Worm (Caenorhabditis elegans) whole organism, L2 larva: ENCODE results near the gene C23F12.9.
A peak's percentile ranks its signal among the peaks of the same experiment; 100 is the strongest.

Experiments used
- C34F6.9 ChIP-seq: fragments of 150-350 bp; optimal IDR thresholded peaks from 2 replicates; lab custom pipeline; 2014; ENCODE audit warnings: missing biosample characterization, missing genetic modification characterization
- F13H6.1 ChIP-seq: sonication (generic microtip); optimal IDR thresholded peaks from 2 replicates; lab custom pipeline; 2016; ENCODE audit warnings: missing genetic modification characterization, missing compliant biosample characterization
- R02D3.7 ChIP-seq: fragments of 150-350 bp; optimal IDR thresholded peaks from 2 replicates; lab custom pipeline; 2014; ENCODE audit warnings: missing biosample characterization, missing genetic modification characterization
- Y55F3AM.14 ChIP-seq: fragments of 200-800 bp; sonication (Bioruptor generic); optimal IDR thresholded peaks from 2 replicates; lab custom pipeline; 2018; ENCODE audit warnings: mild to moderate bottlenecking, missing genetic modification characterization, missing compliant biosample characterization
- ZK546.5 ChIP-seq: sonication (generic microtip); optimal IDR thresholded peaks from 2 replicates; lab custom pipeline; 2017; ENCODE audit warnings: missing biosample characterization, missing genetic modification characterization
- alr-1 ChIP-seq: fragments of 150-350 bp; optimal IDR thresholded peaks from 2 replicates; lab custom pipeline; 2014; ENCODE audit warnings: missing biosample characterization, missing genetic modification characterization
- aly-2 ChIP-seq: fragments of 150-350 bp; optimal IDR thresholded peaks from 2 replicates; lab custom pipeline; 2014; ENCODE audit warnings: missing biosample characterization, missing genetic modification characterization
- ama-1 ChIP-seq: fragments of 150-350 bp; optimal IDR thresholded peaks from 2 replicates; lab custom pipeline; 2018; ENCODE audit warnings: inconsistent platforms
- blmp-1 ChIP-seq: sonication (generic microtip); optimal IDR thresholded peaks from 2 replicates; lab custom pipeline; 2017; ENCODE audit warnings: missing genetic modification characterization, mild to moderate bottlenecking, missing compliant biosample characterization, antibody characterized with exemption, moderate library complexity; ENCODE audit not compliant: insufficient read depth
- ceh-16 ChIP-seq: fragments of 150-350 bp; optimal IDR thresholded peaks from 2 replicates; lab custom pipeline; 2014; ENCODE audit warnings: missing biosample characterization, missing genetic modification characterization
- ceh-82 ChIP-seq: fragments of 150-350 bp; optimal IDR thresholded peaks from 2 replicates; lab custom pipeline; 2014; ENCODE audit warnings: missing biosample characterization, missing genetic modification characterization
- crh-2 ChIP-seq: sonication (generic microtip); optimal IDR thresholded peaks from 2 replicates; lab custom pipeline; 2017; ENCODE audit warnings: missing biosample characterization, missing genetic modification characterization
- dmd-4 ChIP-seq: sonication (generic microtip); optimal IDR thresholded peaks from 2 replicates; lab custom pipeline; 2017; ENCODE audit warnings: missing biosample characterization, missing genetic modification characterization
- egl-27 ChIP-seq: sonication (generic microtip); optimal IDR thresholded peaks from 3 replicates; lab custom pipeline; 2017; ENCODE audit warnings: missing biosample characterization, missing genetic modification reagents, missing genetic modification characterization
- elt-1 ChIP-seq: fragments of 150-350 bp; optimal IDR thresholded peaks from 2 replicates; lab custom pipeline; 2014; ENCODE audit warnings: missing biosample characterization, missing genetic modification characterization
- fos-1 ChIP-seq: fragments of 150-350 bp; optimal IDR thresholded peaks from 2 replicates; lab custom pipeline; 2014; ENCODE audit warnings: missing biosample characterization, missing genetic modification characterization
- gmeb-1 ChIP-seq: fragments of 150-350 bp; optimal IDR thresholded peaks from 2 replicates; lab custom pipeline; 2014; ENCODE audit warnings: missing biosample characterization, missing genetic modification characterization
- lin-11 ChIP-seq: fragments of 150-350 bp; sonication (generic microtip); optimal IDR thresholded peaks from 2 replicates; lab custom pipeline; 2014; ENCODE audit warnings: missing biosample characterization, missing genetic modification characterization, inconsistent platforms, mixed read lengths
- lin-13 ChIP-seq: fragments of 150-350 bp; optimal IDR thresholded peaks from 2 replicates; lab custom pipeline; 2014; ENCODE audit warnings: missing biosample characterization, missing genetic modification reagents, missing genetic modification characterization
- lin-39 ChIP-seq: fragments of 150-350 bp; optimal IDR thresholded peaks from 2 replicates; lab custom pipeline; 2014; ENCODE audit warnings: missing biosample characterization, missing genetic modification reagents, missing genetic modification characterization
- lsy-2 ChIP-seq, 2 experiments: fragments of 150-350 bp in 1 of 2; sonication (generic microtip) in 1 of 2; optimal IDR thresholded peaks; 2 replicates each; lab custom pipeline; 2014 to 2017; ENCODE audit warnings: missing biosample characterization in 2 of 2, missing genetic modification characterization in 2 of 2
- mab-5 ChIP-seq: fragments of 150-350 bp; optimal IDR thresholded peaks from 2 replicates; lab custom pipeline; 2014; ENCODE audit warnings: missing biosample characterization, missing genetic modification characterization
- mbf-1 ChIP-seq: sonication (generic microtip); optimal IDR thresholded peaks from 2 replicates; lab custom pipeline; 2017; ENCODE audit warnings: missing biosample characterization, missing genetic modification characterization
- mdl-1 ChIP-seq, 2 experiments: fragments of 150-350 bp in 1 of 2; sonication (generic microtip) in 1 of 2; optimal IDR thresholded peaks; 2 replicates each; lab custom pipeline; 2017; ENCODE audit warnings: missing biosample characterization in 2 of 2, missing genetic modification characterization in 2 of 2
- nhr-10 ChIP-seq: sonication (generic microtip); optimal IDR thresholded peaks from 2 replicates; lab custom pipeline; 2017; ENCODE audit warnings: missing biosample characterization, missing genetic modification characterization
- nhr-11 ChIP-seq: fragments of 150-350 bp; optimal IDR thresholded peaks from 2 replicates; lab custom pipeline; 2014; ENCODE audit warnings: missing biosample characterization, missing genetic modification characterization
- nhr-12 ChIP-seq: fragments of 150-350 bp; optimal IDR thresholded peaks from 2 replicates; lab custom pipeline; 2014; ENCODE audit warnings: missing biosample characterization, missing genetic modification characterization
- nhr-129 ChIP-seq: fragments of 150-350 bp; optimal IDR thresholded peaks from 2 replicates; lab custom pipeline; 2014; ENCODE audit warnings: missing biosample characterization, missing genetic modification characterization
- nhr-21 ChIP-seq: fragments of 150-350 bp; optimal IDR thresholded peaks from 2 replicates; lab custom pipeline; 2014; ENCODE audit warnings: missing biosample characterization, missing genetic modification characterization
- nhr-23 ChIP-seq: fragments of 150-350 bp; optimal IDR thresholded peaks from 2 replicates; lab custom pipeline; 2014; ENCODE audit warnings: missing biosample characterization, missing genetic modification reagents, missing genetic modification characterization
- nhr-237 ChIP-seq: fragments of 150-350 bp; optimal IDR thresholded peaks from 2 replicates; lab custom pipeline; 2014; ENCODE audit warnings: missing biosample characterization, missing genetic modification characterization
- nhr-25 ChIP-seq: fragments of 150-350 bp; sonication (generic microtip); optimal IDR thresholded peaks from 3 replicates; lab custom pipeline; 2014; ENCODE audit warnings: missing biosample characterization, missing genetic modification characterization
- nhr-6 ChIP-seq: fragments of 150-350 bp; optimal IDR thresholded peaks from 2 replicates; lab custom pipeline; 2014; ENCODE audit warnings: missing biosample characterization, missing genetic modification characterization
- nhr-77 ChIP-seq: fragments of 150-350 bp; optimal IDR thresholded peaks from 2 replicates; lab custom pipeline; 2014; ENCODE audit warnings: missing biosample characterization, missing genetic modification characterization
- peb-1 ChIP-seq: fragments of 150-350 bp; optimal IDR thresholded peaks from 2 replicates; lab custom pipeline; 2014; ENCODE audit warnings: missing biosample characterization, missing genetic modification characterization
- sem-4 ChIP-seq: fragments of 150-350 bp; optimal IDR thresholded peaks from 2 replicates; lab custom pipeline; 2014; ENCODE audit warnings: missing biosample characterization, missing genetic modification reagents, missing genetic modification characterization
- skn-1 ChIP-seq: sonication (generic microtip); optimal IDR thresholded peaks from 2 replicates; lab custom pipeline; 2017; ENCODE audit warnings: missing biosample characterization, missing genetic modification characterization
- sma-3 ChIP-seq: sonication (generic microtip); optimal IDR thresholded peaks from 2 replicates; lab custom pipeline; 2016; ENCODE audit warnings: missing genetic modification reagents, missing genetic modification characterization, missing compliant biosample characterization
- sma-9 ChIP-seq, 2 experiments: fragments of 150-350 bp in 1 of 2; sonication (generic microtip) in 1 of 2; optimal IDR thresholded peaks; 2 replicates each; lab custom pipeline; 2014 to 2016; ENCODE audit warnings: missing genetic modification characterization in 2 of 2, mild to moderate bottlenecking in 1 of 2, missing biosample characterization in 1 of 2, missing compliant biosample characterization in 1 of 2, missing genetic modification reagents in 1 of 2, moderate library complexity in 1 of 2
- snpc-4 ChIP-seq: fragments of 150-350 bp; optimal IDR thresholded peaks from 2 replicates; lab custom pipeline; 2014; ENCODE audit warnings: missing biosample characterization, missing genetic modification characterization
- unc-39 ChIP-seq: fragments of 150-350 bp; optimal IDR thresholded peaks from 2 replicates; lab custom pipeline; 2014; ENCODE audit warnings: missing biosample characterization, missing genetic modification characterization
- unc-55 ChIP-seq: fragments of 150-350 bp; sonication (generic microtip); optimal IDR thresholded peaks from 3 replicates; lab custom pipeline; 2014; ENCODE audit warnings: missing biosample characterization, missing genetic modification reagents, missing genetic modification characterization
- unc-62 ChIP-seq: fragments of 150-350 bp; optimal IDR thresholded peaks from 2 replicates; lab custom pipeline; 2014; ENCODE audit warnings: missing biosample characterization, missing genetic modification reagents, missing genetic modification characterization
- zag-1 ChIP-seq: fragments of 150-350 bp; optimal IDR thresholded peaks from 2 replicates; lab custom pipeline; 2014; ENCODE audit warnings: missing biosample characterization, missing genetic modification characterization
- ztf-1 ChIP-seq: fragments of 200-800 bp; sonication (Bioruptor generic); conservative IDR thresholded peaks from 2 replicates; pipeline ENCODE4 v1.3.6; 2022; ENCODE audit warnings: missing genetic modification characterization, missing compliant biosample characterization
- ztf-11 ChIP-seq: sonication (generic microtip); optimal IDR thresholded peaks from 2 replicates; lab custom pipeline; 2017; ENCODE audit warnings: missing biosample characterization, missing genetic modification characterization
- ztf-4 ChIP-seq: fragments of 150-350 bp; optimal IDR thresholded peaks from 2 replicates; lab custom pipeline; 2014; ENCODE audit warnings: missing biosample characterization, missing genetic modification characterization

C23F12.9 gene

ce11 chrX:9393750-9394149 is at the start of gene C23F12.9:
Gene C23F12.9 (plus strand): TSS chrX:9394050.
- TF ChIP-seq crh-2 (tag; lab: Kevin White, UChicago) (no peak), mab-5 (tag; lab: Kevin White, UChicago) (no peak), lin-11 (tag; lab: Kevin White, UChicago) (no peak), Y55F3AM.14 (GFP tag; lab: Kevin White, UChicago) (no peak), lsy-2 (tag; optimal IDR thresholded peaks at IDR 0.05; lab: Kevin White, UChicago) (no peak), sem-4 (no peak)

- peak; percentile 87 to 88 for TF ChIP-seq mdl-1 (tag; optimal IDR thresholded peaks at IDR 0.05; lab: Kevin White, UChicago)
- peak; percentile 60 for TF ChIP-seq lin-13 (GFP tag; lab: Kevin White, UChicago)
- no peak for TF ChIP-seq nhr-11
- TF ChIP-seq zag-1 (tag; lab: Kevin White, UChicago): peak; percentile 4
- peak; percentile 39 for TF ChIP-seq mab-5 (tag; lab: Kevin White, UChicago)
- no peak for TF ChIP-seq ceh-82 (tag; lab: Kevin White, UChicago)
- no peak for TF ChIP-seq ama-1
- no peak for TF ChIP-seq nhr-23 (tag; lab: Kevin White, UChicago)
- TF ChIP-seq lin-39 (tag; lab: Kevin White, UChicago): no peak
- TF ChIP-seq unc-62: no peak
- TF ChIP-seq lsy-2 (tag; optimal IDR thresholded peaks at IDR 0.05; lab: Kevin White, UChicago): peak in 1 of 2 experiments; percentile 83
- no peak for TF ChIP-seq F13H6.1
- peak; percentile 11 for TF ChIP-seq sem-4
- TF ChIP-seq nhr-25 (tag; lab: Kevin White, UChicago): peak; percentile 73
- no peak for TF ChIP-seq unc-39
- no peak for TF ChIP-seq ztf-1
- TF ChIP-seq C34F6.9 (tag; lab: Kevin White, UChicago): peak; percentile 94
- TF ChIP-seq Y55F3AM.14 (GFP tag; lab: Kevin White, UChicago): no peak
- TF ChIP-seq ztf-11 (tag; lab: Kevin White, UChicago): no peak
- peak; percentile 18 for TF ChIP-seq egl-27 (tag; lab: Kevin White, UChicago)
- no peak for TF ChIP-seq elt-1 (tag; lab: Kevin White, UChicago)
- no peak for TF ChIP-seq nhr-237 (tag; lab: Kevin White, UChicago)
- TF ChIP-seq aly-2 (tag; lab: Kevin White, UChicago): no peak
- peak; percentile 24 for TF ChIP-seq blmp-1 (tag; lab: Kevin White, UChicago)
- TF ChIP-seq crh-2 (tag; lab: Kevin White, UChicago): peak; percentile 92
- peak; percentile 71 for TF ChIP-seq unc-55 (GFP tag; lab: Kevin White, UChicago)
- no peak for TF ChIP-seq snpc-4 (tag; lab: Kevin White, UChicago)
- peak; percentile 54 for TF ChIP-seq ztf-4
- no peak for TF ChIP-seq nhr-77 (tag; lab: Kevin White, UChicago)
- no peak for TF ChIP-seq nhr-12 (tag; lab: Kevin White, UChicago)
- TF ChIP-seq ceh-16: no peak
- TF ChIP-seq sma-3 (GFP tag; lab: Kevin White, UChicago): no peak
- no peak for TF ChIP-seq alr-1 (tag; lab: Kevin White, UChicago)
- TF ChIP-seq skn-1 (tag; lab: Kevin White, UChicago): no peak
- no peak for TF ChIP-seq ZK546.5
- peak; percentile 11 for TF ChIP-seq nhr-6 (tag; lab: Kevin White, UChicago)
- TF ChIP-seq nhr-10 (tag; lab: Kevin White, UChicago): no peak
- peak; percentile 95 for TF ChIP-seq nhr-129 (tag; lab: Kevin White, UChicago)
- no peak for TF ChIP-seq mbf-1 (tag; lab: Kevin White, UChicago)
- peak; percentile 33 for TF ChIP-seq lin-11 (tag; lab: Kevin White, UChicago)
- TF ChIP-seq fos-1: peak; percentile 77
- TF ChIP-seq R02D3.7 (tag; lab: Kevin White, UChicago): no peak
- no peak for TF ChIP-seq peb-1 (tag; lab: Kevin White, UChicago)
- TF ChIP-seq gmeb-1: no peak
- TF ChIP-seq sma-9 (GFP tag; optimal IDR thresholded peaks at IDR 0.05; lab: Kevin White, UChicago): peak; percentile 70
- no peak for TF ChIP-seq sma-9 (tag; optimal IDR thresholded peaks at IDR 0.05; lab: Kevin White, UChicago)
- TF ChIP-seq dmd-4 (tag; lab: Kevin White, UChicago): no peak
- peak; percentile 60 for TF ChIP-seq nhr-21 (tag; lab: Kevin White, UChicago)
Measured at ce11 chrX:9347380-9347979, 46.4 kb upstream of the C23F12.9 start, which contains the start of gene oga-1. Gene oga-1 (minus strand): TSS chrX:9347430.
